Fruit fly (Drosophila melanogaster): ENCODE measurements around the gene Glyp.
A peak's percentile ranks its signal among the peaks of the same experiment; 100 is the strongest.

- TF ChIP-seq CG14655 (GFP tag; optimal IDR thresholded peaks at IDR 0.05), result no peak
- TF ChIP-seq gl (tag; optimal IDR thresholded peaks at IDR 0.05), result no peak
- TF ChIP-seq CG13204 (GFP tag; optimal IDR thresholded peaks at IDR 0.05), result no peak
- no peak for TF ChIP-seq rn (GFP tag; IDR thresholded peaks at IDR 0.05)
- TF ChIP-seq CG34367 (tag; optimal IDR thresholded peaks at IDR 0.05), result no peak
- TF ChIP-seq CG9948 (tag; optimal IDR thresholded peaks at IDR 0.05), result no peak
- no peak for TF ChIP-seq CG17806 (tag; optimal IDR thresholded peaks at IDR 0.05)
- TF ChIP-seq CG10348 (GFP tag; IDR thresholded peaks at IDR 0.05), result no peak
- TF ChIP-seq CG4496 (GFP tag; IDR thresholded peaks at IDR 0.05), result peak; percentile 67; the same call in 2 of the 3 replicates
- no peak for TF ChIP-seq Pif1A (GFP tag; optimal IDR thresholded peaks at IDR 0.05)
- no peak for TF ChIP-seq CG8159 (tag; optimal IDR thresholded peaks at IDR 0.05)
Observed at dm6 chr2L:2184129-2184528, 53.5 kb downstream of the Glyp start.

Data from whole organism, pupa.